Worm (Caenorhabditis elegans) whole organism, young adult: Measurements from ENCODE around the gene C14A4.7.

Experiments
- aptf-3 ChIP-seq: fragments of 200-800 bp; sonication (Bioruptor generic); IDR thresholded peaks from 2 replicates; pipeline ENCODE4 v1.3.6; 2022; ENCODE audit warnings: missing genetic modification characterization, missing compliant biosample characterization
- gei-17 ChIP-seq: fragments of 200-800 bp; sonication (Bioruptor generic); optimal IDR thresholded peaks from 2 replicates; lab custom pipeline; 2018; ENCODE audit warnings: mild to moderate bottlenecking, missing genetic modification characterization, missing compliant biosample characterization

- TF ChIP-seq gei-17 (no peak), aptf-3 (no peak)
Observed at ce11 chrII:10630944-10631343, 34.6 kb upstream of the C14A4.7 start.
